Worm (Caenorhabditis elegans) whole organism, L2 larva: Measurements from ENCODE around the gene mdt-15.

ENCODE experiments used
- C34F6.9 ChIP-seq: fragments of 150-350 bp; optimal IDR thresholded peaks from 2 replicates; lab custom pipeline; 2014; ENCODE audit warnings: missing biosample characterization, missing genetic modification characterization
- F13H6.1 ChIP-seq: sonication (generic microtip); optimal IDR thresholded peaks from 2 replicates; lab custom pipeline; 2016; ENCODE audit warnings: missing genetic modification characterization, missing compliant biosample characterization
- R02D3.7 ChIP-seq: fragments of 150-350 bp; optimal IDR thresholded peaks from 2 replicates; lab custom pipeline; 2014; ENCODE audit warnings: missing biosample characterization, missing genetic modification characterization
- Y55F3AM.14 ChIP-seq: fragments of 200-800 bp; sonication (Bioruptor generic); optimal IDR thresholded peaks from 2 replicates; lab custom pipeline; 2018; ENCODE audit warnings: mild to moderate bottlenecking, missing genetic modification characterization, missing compliant biosample characterization
- ZK546.5 ChIP-seq: sonication (generic microtip); optimal IDR thresholded peaks from 2 replicates; lab custom pipeline; 2017; ENCODE audit warnings: missing biosample characterization, missing genetic modification characterization
- alr-1 ChIP-seq: fragments of 150-350 bp; optimal IDR thresholded peaks from 2 replicates; lab custom pipeline; 2014; ENCODE audit warnings: missing biosample characterization, missing genetic modification characterization
- aly-2 ChIP-seq: fragments of 150-350 bp; optimal IDR thresholded peaks from 2 replicates; lab custom pipeline; 2014; ENCODE audit warnings: missing biosample characterization, missing genetic modification characterization
- ama-1 ChIP-seq: fragments of 150-350 bp; optimal IDR thresholded peaks from 2 replicates; lab custom pipeline; 2018; ENCODE audit warnings: inconsistent platforms
- blmp-1 ChIP-seq: sonication (generic microtip); optimal IDR thresholded peaks from 2 replicates; lab custom pipeline; 2017; ENCODE audit warnings: missing genetic modification characterization, mild to moderate bottlenecking, missing compliant biosample characterization, antibody characterized with exemption, moderate library complexity; ENCODE audit not compliant: insufficient read depth
- ceh-16 ChIP-seq: fragments of 150-350 bp; optimal IDR thresholded peaks from 2 replicates; lab custom pipeline; 2014; ENCODE audit warnings: missing biosample characterization, missing genetic modification characterization
- ceh-82 ChIP-seq: fragments of 150-350 bp; optimal IDR thresholded peaks from 2 replicates; lab custom pipeline; 2014; ENCODE audit warnings: missing biosample characterization, missing genetic modification characterization
- crh-2 ChIP-seq: sonication (generic microtip); optimal IDR thresholded peaks from 2 replicates; lab custom pipeline; 2017; ENCODE audit warnings: missing biosample characterization, missing genetic modification characterization
- dmd-4 ChIP-seq: sonication (generic microtip); optimal IDR thresholded peaks from 2 replicates; lab custom pipeline; 2017; ENCODE audit warnings: missing biosample characterization, missing genetic modification characterization
- egl-27 ChIP-seq: sonication (generic microtip); optimal IDR thresholded peaks from 3 replicates; lab custom pipeline; 2017; ENCODE audit warnings: missing biosample characterization, missing genetic modification reagents, missing genetic modification characterization
- elt-1 ChIP-seq: fragments of 150-350 bp; optimal IDR thresholded peaks from 2 replicates; lab custom pipeline; 2014; ENCODE audit warnings: missing biosample characterization, missing genetic modification characterization
- elt-3 ChIP-seq: sonication (generic microtip); optimal IDR thresholded peaks from 2 replicates; lab custom pipeline; 2017; ENCODE audit warnings: missing biosample characterization, missing genetic modification characterization
- fos-1 ChIP-seq: fragments of 150-350 bp; optimal IDR thresholded peaks from 2 replicates; lab custom pipeline; 2014; ENCODE audit warnings: missing biosample characterization, missing genetic modification characterization
- gmeb-1 ChIP-seq: fragments of 150-350 bp; optimal IDR thresholded peaks from 2 replicates; lab custom pipeline; 2014; ENCODE audit warnings: missing biosample characterization, missing genetic modification characterization
- lin-11 ChIP-seq: fragments of 150-350 bp; sonication (generic microtip); optimal IDR thresholded peaks from 2 replicates; lab custom pipeline; 2014; ENCODE audit warnings: missing biosample characterization, missing genetic modification characterization, inconsistent platforms, mixed read lengths
- lin-13 ChIP-seq: fragments of 150-350 bp; optimal IDR thresholded peaks from 2 replicates; lab custom pipeline; 2014; ENCODE audit warnings: missing biosample characterization, missing genetic modification reagents, missing genetic modification characterization
- lsy-2 ChIP-seq, 2 experiments: fragments of 150-350 bp in 1 of 2; sonication (generic microtip) in 1 of 2; optimal IDR thresholded peaks; 2 replicates each; lab custom pipeline; 2014 to 2017; ENCODE audit warnings: missing biosample characterization in 2 of 2, missing genetic modification characterization in 2 of 2
- mab-5 ChIP-seq: fragments of 150-350 bp; optimal IDR thresholded peaks from 2 replicates; lab custom pipeline; 2014; ENCODE audit warnings: missing biosample characterization, missing genetic modification characterization
- mbf-1 ChIP-seq: sonication (generic microtip); optimal IDR thresholded peaks from 2 replicates; lab custom pipeline; 2017; ENCODE audit warnings: missing biosample characterization, missing genetic modification characterization
- mdl-1 ChIP-seq, 2 experiments: fragments of 150-350 bp in 1 of 2; sonication (generic microtip) in 1 of 2; optimal IDR thresholded peaks; 2 replicates each; lab custom pipeline; 2017; ENCODE audit warnings: missing biosample characterization in 2 of 2, missing genetic modification characterization in 2 of 2
- nhr-10 ChIP-seq: sonication (generic microtip); optimal IDR thresholded peaks from 2 replicates; lab custom pipeline; 2017; ENCODE audit warnings: missing biosample characterization, missing genetic modification characterization
- nhr-11 ChIP-seq: fragments of 150-350 bp; optimal IDR thresholded peaks from 2 replicates; lab custom pipeline; 2014; ENCODE audit warnings: missing biosample characterization, missing genetic modification characterization
- nhr-12 ChIP-seq: fragments of 150-350 bp; optimal IDR thresholded peaks from 2 replicates; lab custom pipeline; 2014; ENCODE audit warnings: missing biosample characterization, missing genetic modification characterization
- nhr-129 ChIP-seq: fragments of 150-350 bp; optimal IDR thresholded peaks from 2 replicates; lab custom pipeline; 2014; ENCODE audit warnings: missing biosample characterization, missing genetic modification characterization
- nhr-21 ChIP-seq: fragments of 150-350 bp; optimal IDR thresholded peaks from 2 replicates; lab custom pipeline; 2014; ENCODE audit warnings: missing biosample characterization, missing genetic modification characterization
- nhr-25 ChIP-seq: fragments of 150-350 bp; sonication (generic microtip); optimal IDR thresholded peaks from 3 replicates; lab custom pipeline; 2014; ENCODE audit warnings: missing biosample characterization, missing genetic modification characterization
- nhr-6 ChIP-seq: fragments of 150-350 bp; optimal IDR thresholded peaks from 2 replicates; lab custom pipeline; 2014; ENCODE audit warnings: missing biosample characterization, missing genetic modification characterization
- nhr-77 ChIP-seq: fragments of 150-350 bp; optimal IDR thresholded peaks from 2 replicates; lab custom pipeline; 2014; ENCODE audit warnings: missing biosample characterization, missing genetic modification characterization
- peb-1 ChIP-seq: fragments of 150-350 bp; optimal IDR thresholded peaks from 2 replicates; lab custom pipeline; 2014; ENCODE audit warnings: missing biosample characterization, missing genetic modification characterization
- sem-4 ChIP-seq: fragments of 150-350 bp; optimal IDR thresholded peaks from 2 replicates; lab custom pipeline; 2014; ENCODE audit warnings: missing biosample characterization, missing genetic modification reagents, missing genetic modification characterization
- skn-1 ChIP-seq: sonication (generic microtip); optimal IDR thresholded peaks from 2 replicates; lab custom pipeline; 2017; ENCODE audit warnings: missing biosample characterization, missing genetic modification characterization
- sma-3 ChIP-seq: sonication (generic microtip); optimal IDR thresholded peaks from 2 replicates; lab custom pipeline; 2016; ENCODE audit warnings: missing genetic modification reagents, missing genetic modification characterization, missing compliant biosample characterization
- sma-9 ChIP-seq, 2 experiments: fragments of 150-350 bp in 1 of 2; sonication (generic microtip) in 1 of 2; optimal IDR thresholded peaks; 2 replicates each; lab custom pipeline; 2014 to 2016; ENCODE audit warnings: missing genetic modification characterization in 2 of 2, mild to moderate bottlenecking in 1 of 2, missing biosample characterization in 1 of 2, missing compliant biosample characterization in 1 of 2, missing genetic modification reagents in 1 of 2, moderate library complexity in 1 of 2
- snpc-4 ChIP-seq: fragments of 150-350 bp; optimal IDR thresholded peaks from 2 replicates; lab custom pipeline; 2014; ENCODE audit warnings: missing biosample characterization, missing genetic modification characterization
- unc-39 ChIP-seq: fragments of 150-350 bp; optimal IDR thresholded peaks from 2 replicates; lab custom pipeline; 2014; ENCODE audit warnings: missing biosample characterization, missing genetic modification characterization
- unc-55 ChIP-seq: fragments of 150-350 bp; sonication (generic microtip); optimal IDR thresholded peaks from 3 replicates; lab custom pipeline; 2014; ENCODE audit warnings: missing biosample characterization, missing genetic modification reagents, missing genetic modification characterization
- unc-62 ChIP-seq: fragments of 150-350 bp; optimal IDR thresholded peaks from 2 replicates; lab custom pipeline; 2014; ENCODE audit warnings: missing biosample characterization, missing genetic modification reagents, missing genetic modification characterization
- zag-1 ChIP-seq: fragments of 150-350 bp; optimal IDR thresholded peaks from 2 replicates; lab custom pipeline; 2014; ENCODE audit warnings: missing biosample characterization, missing genetic modification characterization
- ztf-1 ChIP-seq: fragments of 200-800 bp; sonication (Bioruptor generic); conservative IDR thresholded peaks from 2 replicates; pipeline ENCODE4 v1.3.6; 2022; ENCODE audit warnings: missing genetic modification characterization, missing compliant biosample characterization
- ztf-4 ChIP-seq: fragments of 150-350 bp; optimal IDR thresholded peaks from 2 replicates; lab custom pipeline; 2014; ENCODE audit warnings: missing biosample characterization, missing genetic modification characterization

mdt-15 gene

DNA sequence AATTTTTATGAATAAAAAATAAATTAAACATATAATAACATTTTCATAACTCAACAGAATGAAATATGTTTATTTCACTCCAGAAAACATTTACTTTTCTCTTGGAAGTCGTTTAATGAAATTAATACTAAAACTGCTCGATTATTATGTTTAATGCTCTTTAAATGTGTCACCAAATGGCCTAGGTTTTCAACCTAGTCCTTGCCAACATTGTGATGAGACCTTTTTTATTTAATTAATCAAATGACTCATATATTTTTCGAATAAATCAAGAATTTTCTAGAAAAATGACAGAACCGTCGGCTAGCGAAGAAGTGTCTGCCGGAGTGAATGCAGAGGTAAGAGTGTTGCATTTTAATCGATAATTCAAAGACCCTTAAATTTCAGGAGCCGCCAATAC lies 30.7 kb upstream of the mdt-15 start, which contains the start of gene rabn-5:
Gene rabn-5 (plus strand): TSS at position 284 of the 400 bp plus-strand sequence.
- TF ChIP-seq sem-4 (tag; lab: Kevin White, UChicago), result no peak
- no peak for TF ChIP-seq nhr-6 (tag; lab: Kevin White, UChicago)
- peak; percentile 57 for TF ChIP-seq fos-1 (tag; lab: Kevin White, UChicago)
- TF ChIP-seq sma-9 (GFP tag; optimal IDR thresholded peaks at IDR 0.05; lab: Kevin White, UChicago), result no peak
- no peak for TF ChIP-seq sma-9 (tag; optimal IDR thresholded peaks at IDR 0.05; lab: Kevin White, UChicago)
- peak; percentile 53 for TF ChIP-seq C34F6.9 (tag; lab: Kevin White, UChicago)
- no peak for TF ChIP-seq elt-3 (tag; lab: Kevin White, UChicago)
- TF ChIP-seq snpc-4 (tag; lab: Kevin White, UChicago), result no peak

DNA sequence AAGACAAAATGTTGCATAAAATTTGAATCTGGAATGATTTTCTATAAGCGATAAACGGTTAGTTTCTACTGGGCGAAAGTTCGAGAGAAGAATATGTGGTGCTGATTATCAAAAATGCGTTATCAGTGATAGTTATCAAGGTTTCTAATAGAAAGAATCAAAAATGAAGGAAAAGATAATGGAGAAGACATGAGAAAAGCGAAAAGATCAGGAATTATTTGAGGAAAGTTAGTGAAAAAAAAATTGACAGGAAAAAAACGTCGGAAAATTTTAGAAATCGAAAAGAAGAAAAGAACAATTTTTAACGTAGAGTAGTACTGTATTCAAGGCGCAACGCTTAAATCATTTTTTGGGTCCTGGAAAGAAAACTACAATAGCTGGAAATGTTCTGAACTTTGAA lies 30.2 kb upstream of the mdt-15 start, which contains the start of gene dnpp-1:
Gene dnpp-1 (minus strand): TSS at position 30 of the 400 bp plus-strand sequence.
- TF ChIP-seq fos-1 (tag; lab: Kevin White, UChicago), result peak; percentile 87
- peak; percentile 63 for TF ChIP-seq crh-2
- TF ChIP-seq skn-1, result peak; percentile 72
- no peak for TF ChIP-seq unc-39 (tag; lab: Kevin White, UChicago)
- TF ChIP-seq unc-62, result no peak
- TF ChIP-seq, all 48 proteins: peak for 3

DNA sequence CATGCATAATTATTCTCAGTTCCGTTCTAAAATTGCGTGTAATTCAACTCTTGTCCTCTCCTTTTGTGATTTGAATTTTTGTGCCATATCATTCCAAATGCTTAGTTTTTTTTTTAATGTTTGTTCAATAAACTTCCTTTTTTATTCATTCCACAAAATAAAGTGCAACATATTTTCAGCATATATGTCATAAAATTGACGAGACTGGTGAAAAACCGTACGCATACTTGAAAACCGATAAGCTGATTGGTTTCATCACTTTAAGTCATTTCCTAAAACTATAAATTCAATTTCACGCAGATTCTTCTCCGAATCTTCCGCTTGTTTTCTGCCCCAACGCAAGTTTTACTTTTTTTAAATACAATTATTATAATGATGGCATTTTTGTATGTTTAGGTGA lies 25.5 kb upstream of the mdt-15 start, which contains the start of gene dpf-4:
Gene dpf-4 (plus strand): TSS at position 301 of the 400 bp plus-strand sequence.
- TF ChIP-seq nhr-12 (tag; lab: Kevin White, UChicago), result no peak
- no peak for TF ChIP-seq ama-1 (lab: Kevin White, UChicago)
- no peak for TF ChIP-seq Y55F3AM.14 (GFP tag; lab: Kevin White, UChicago)
- TF ChIP-seq peb-1, result no peak
- no peak for TF ChIP-seq ceh-82 (tag; lab: Kevin White, UChicago)
- TF ChIP-seq lin-13, result no peak
- no peak for TF ChIP-seq ztf-1
- TF ChIP-seq elt-3 (tag; lab: Kevin White, UChicago), result no peak
- TF ChIP-seq elt-1, result no peak

DNA sequence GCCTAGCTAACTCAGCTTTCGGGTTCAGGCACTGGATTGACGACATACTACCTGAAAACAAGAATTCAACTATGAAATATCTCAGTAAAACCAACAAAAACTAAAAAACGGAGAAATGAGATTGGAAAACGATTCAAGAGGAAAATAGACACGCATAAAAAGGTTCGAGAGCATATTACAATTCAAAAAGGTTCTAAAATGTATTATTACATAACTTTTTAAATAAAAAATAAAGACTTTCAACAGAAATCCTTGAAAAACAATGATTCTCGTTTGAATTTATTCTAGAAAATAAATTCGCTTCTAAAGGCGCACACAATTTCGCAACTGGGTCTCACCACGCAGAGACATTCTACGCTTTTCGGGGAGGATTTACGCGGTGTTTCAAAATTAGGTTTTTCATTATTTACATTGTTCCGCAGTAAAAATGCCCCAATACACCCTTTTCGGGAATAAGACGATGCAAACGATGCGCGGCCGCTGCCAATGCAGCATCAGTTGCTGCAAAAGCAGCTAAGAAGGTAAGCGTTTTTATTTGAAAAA lies 22.2 kb upstream of the mdt-15 start, which contains the start of the genes cct-6 and alh-9:
Gene cct-6 (minus strand): TSS at position 51 of the 543 bp plus-strand sequence.
Gene alh-9 (plus strand): TSS at position 382 of the 543 bp plus-strand sequence.
- TF ChIP-seq lsy-2 (tag; optimal IDR thresholded peaks at IDR 0.05; lab: Kevin White, UChicago) (peak; percentile 61 to 92), dmd-4 (no peak), mdl-1 (tag; optimal IDR thresholded peaks at IDR 0.05; lab: Kevin White, UChicago) (no peak), mbf-1 (no peak), sma-3 (peak; percentile 80), gmeb-1 (tag; lab: Kevin White, UChicago) (peak; percentile 93), peb-1 (no peak), blmp-1 (tag; lab: Kevin White, UChicago) (no peak), ZK546.5 (tag; lab: Kevin White, UChicago) (peak; percentile 1), crh-2 (peak; percentile 89), unc-62 (no peak), R02D3.7 (peak; percentile 70), lin-11 (tag; lab: Kevin White, UChicago) (peak; percentile 79), nhr-77 (tag; lab: Kevin White, UChicago) (no peak), egl-27 (tag; lab: Kevin White, UChicago) (peak; percentile 39), fos-1 (tag; lab: Kevin White, UChicago) (peak; percentile 56), ztf-1 (no peak), skn-1 (no peak), elt-3 (tag; lab: Kevin White, UChicago) (no peak), F13H6.1 (peak; percentile 69), unc-55 (GFP tag; lab: Kevin White, UChicago) (peak; percentile 94), nhr-129 (tag; lab: Kevin White, UChicago) (peak; percentile 88), nhr-10 (tag; lab: Kevin White, UChicago) (no peak), aly-2 (tag; lab: Kevin White, UChicago) (no peak), elt-1 (no peak), lin-13 (peak; percentile 88), C34F6.9 (tag; lab: Kevin White, UChicago) (peak; percentile 92), nhr-12 (tag; lab: Kevin White, UChicago) (no peak), snpc-4 (tag; lab: Kevin White, UChicago) (peak; percentile 37), alr-1 (tag; lab: Kevin White, UChicago) (no peak), Y55F3AM.14 (GFP tag; lab: Kevin White, UChicago) (no peak), unc-39 (tag; lab: Kevin White, UChicago) (no peak), nhr-21 (tag; lab: Kevin White, UChicago) (peak; percentile 54), ztf-4 (tag; lab: Kevin White, UChicago) (peak; percentile 19), mab-5 (tag; lab: Kevin White, UChicago) (peak; percentile 46), ama-1 (lab: Kevin White, UChicago) (peak; percentile 44), zag-1 (no peak), ceh-16 (tag; lab: Kevin White, UChicago) (no peak), nhr-25 (peak; percentile 84), ceh-82 (tag; lab: Kevin White, UChicago) (peak; percentile 20), sem-4 (tag; lab: Kevin White, UChicago) (peak; percentile 2), nhr-6 (tag; lab: Kevin White, UChicago) (peak; percentile 5), nhr-11 (tag; lab: Kevin White, UChicago) (no peak)
